Fruit fly (Drosophila melanogaster): ENCODE measurements around the gene EMC2A.

The EMC2A gene

DNA sequence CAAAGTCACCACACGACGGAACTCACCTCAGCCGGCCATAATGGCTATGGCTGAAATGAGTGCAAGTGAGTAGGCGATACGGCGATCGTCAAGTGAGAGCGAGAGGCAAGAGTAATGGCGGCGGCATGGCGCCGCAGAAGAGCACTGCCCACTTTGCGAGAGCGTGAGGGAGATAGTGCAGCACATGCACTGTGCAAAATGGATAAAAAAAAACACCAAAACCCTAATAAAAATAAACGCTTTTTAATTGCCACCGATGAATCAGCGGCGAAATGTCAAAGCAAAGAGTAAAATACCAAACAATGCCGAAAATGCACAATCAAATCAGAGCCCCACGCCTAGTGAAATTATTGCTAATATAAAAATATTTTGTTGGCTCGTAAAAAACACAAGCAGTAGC lies 47.2 kb downstream of the EMC2A start (continued):
- TF ChIP-seq CG7963 (GFP tag; IDR thresholded peaks at IDR 0.05; ENCODE audit: partially characterized antibody): peak; percentile 27; the same call in 2 of the 3 replicates
- TF ChIP-seq Sox102F (GFP tag; optimal IDR thresholded peaks at IDR 0.05): no peak
- TF ChIP-seq CkIIα-i1 (GFP tag; IDR thresholded peaks at IDR 0.05): no peak
- TF ChIP-seq ttk (GFP tag; IDR thresholded peaks at IDR 0.05): peak; percentile 41; the same call in 1 of the 2 replicates
- TF ChIP-seq vvl (GFP tag; IDR thresholded peaks at IDR 0.05): peak; percentile 76
- TF ChIP-seq CG8478 (optimal IDR thresholded peaks at IDR 0.05): peak; percentile 95
- no peak for TF ChIP-seq CG8924 (tag; optimal IDR thresholded peaks at IDR 0.05)
- no peak for TF ChIP-seq CG18262 (tag; optimal IDR thresholded peaks at IDR 0.05)
- peak; percentile 8 for TF ChIP-seq CG8089 (GFP tag; optimal IDR thresholded peaks at IDR 0.05)
- TF ChIP-seq CG2202 (tag; optimal IDR thresholded peaks at IDR 0.05): no peak
- TF ChIP-seq crol (GFP tag; IDR thresholded peaks at IDR 0.05): peak; percentile 39; the same call in 1 of the 2 replicates
- TF ChIP-seq CG2199 (GFP tag; IDR thresholded peaks at IDR 0.05): no peak
- peak; percentile 59; the same call in 1 of the 3 replicates for TF ChIP-seq ken (GFP tag; IDR thresholded peaks at IDR 0.05)
- TF ChIP-seq ro (GFP tag; IDR thresholded peaks at IDR 0.05): no peak
- TF ChIP-seq NC2β (GFP tag; optimal IDR thresholded peaks at IDR 0.05): no peak
- no peak for TF ChIP-seq shn (GFP tag; optimal IDR thresholded peaks at IDR 0.05)
- TF ChIP-seq Hr51 (GFP tag; optimal IDR thresholded peaks at IDR 0.05): no peak
- TF ChIP-seq Gug (GFP tag; IDR thresholded peaks at IDR 0.05): 0 out of 4 replicates have a peak, but pooled peaks have one; percentile 18
- TF ChIP-seq hb (GFP tag; IDR thresholded peaks at IDR 0.05; ENCODE audit: partially characterized antibody): peak; percentile 17; the same call in 1 of the 3 replicates
- 0 out of 2 replicates have a peak, but pooled peaks have one; percentile 12 for TF ChIP-seq esg (GFP tag; conservative IDR thresholded peaks at IDR 0.05)
- no peak for TF ChIP-seq CG14710 (tag; optimal IDR thresholded peaks at IDR 0.05)
- TF ChIP-seq vfl (GFP tag; optimal IDR thresholded peaks at IDR 0.05): no peak
- TF ChIP-seq cad (GFP tag; optimal IDR thresholded peaks at IDR 0.05): peak; percentile 57
- peak; percentile 93 for TF ChIP-seq Nf-YB (GFP tag; optimal IDR thresholded peaks at IDR 0.05)
- peak; percentile 65 for TF ChIP-seq Abd-B (GFP tag; optimal IDR thresholded peaks at IDR 0.05)
- TF ChIP-seq E2f1 (GFP tag; IDR thresholded peaks at IDR 0.05): 0 out of 2 replicates have a peak, but pooled peaks have one; percentile 35
- TF ChIP-seq Nf-YA (GFP tag; IDR thresholded peaks at IDR 0.05): peak; percentile 69
- TF ChIP-seq CG8359 (GFP tag; optimal IDR thresholded peaks at IDR 0.05; ENCODE audit: borderline replicate concordance): no peak
- TF ChIP-seq Rfx (GFP tag; IDR thresholded peaks at IDR 0.05): peak; percentile 56
- TF ChIP-seq Dek (tag; optimal IDR thresholded peaks at IDR 0.05): no peak
- TF ChIP-seq MTF-1 (GFP tag; optimal IDR thresholded peaks at IDR 0.05; ENCODE audit: borderline replicate concordance): no peak
- TF ChIP-seq CG6654 (GFP tag; optimal IDR thresholded peaks at IDR 0.05): no peak
- TF ChIP-seq zf30C (GFP tag; optimal IDR thresholded peaks at IDR 0.05): peak; percentile 91
- peak; percentile 24; the same call in 1 of the 2 replicates for TF ChIP-seq CG6689 (GFP tag; IDR thresholded peaks at IDR 0.05)
- no peak for TF ChIP-seq lov (optimal IDR thresholded peaks at IDR 0.05)
- TF ChIP-seq lov (GFP tag; IDR thresholded peaks at IDR 0.05): 0 out of 3 replicates have a peak, but pooled peaks have one; percentile 26
- TF ChIP-seq gro (GFP tag; optimal IDR thresholded peaks at IDR 0.05): no peak
- TF ChIP-seq CG10321 (GFP tag; IDR thresholded peaks at IDR 0.05): peak; percentile 97
- 0 out of 2 replicates have a peak, but pooled peaks have one; percentile 32 for TF ChIP-seq CG4360 (GFP tag; IDR thresholded peaks at IDR 0.05)
- no peak for TF ChIP-seq hkb (optimal IDR thresholded peaks at IDR 0.05)
- peak; percentile 54; the same call in 1 of the 2 replicates for TF ChIP-seq hkb (GFP tag; IDR thresholded peaks at IDR 0.05)
- TF ChIP-seq D19B (GFP tag; optimal IDR thresholded peaks at IDR 0.05): no peak
- no peak for TF ChIP-seq CG11504 (tag; optimal IDR thresholded peaks at IDR 0.05)
- TF ChIP-seq CG10543 (GFP tag; optimal IDR thresholded peaks at IDR 0.05): peak; percentile 27
- TF ChIP-seq CG18599 (GFP tag; optimal IDR thresholded peaks at IDR 0.05): no peak
- no peak for TF ChIP-seq CG9817 (tag; optimal IDR thresholded peaks at IDR 0.05)
- no peak for TF ChIP-seq Sox100B (GFP tag; optimal IDR thresholded peaks at IDR 0.05)
- TF ChIP-seq CG12104 (GFP tag; optimal IDR thresholded peaks at IDR 0.05): no peak
- no peak; the same call in 1 of the 2 replicates for TF ChIP-seq CG32772 (GFP tag; IDR thresholded peaks at IDR 0.05)
- TF ChIP-seq zfh1 (GFP tag; IDR thresholded peaks at IDR 0.05): no peak
- TF ChIP-seq HmgZ (tag; optimal IDR thresholded peaks at IDR 0.05): no peak
